Fruit fly (Drosophila melanogaster) whole organism, embryonic: ENCODE data around the gene Mtr3.
A peak's percentile ranks its signal among the peaks of the same experiment; 100 is the strongest.

ENCODE experiments used
- B-H2 ChIP-seq: fragments of 200-800 bp; sonication (Bioruptor generic); optimal IDR thresholded peaks from 2 replicates; lab custom pipeline; 2018; ENCODE audit warnings: missing biosample characterization, mild to moderate bottlenecking, missing genetic modification characterization
- Bgb ChIP-seq: fragments of 200-800 bp; sonication (Bioruptor generic); IDR thresholded peaks from 2 replicates; pipeline ENCODE4 v1.3.6; 2022; ENCODE audit warnings: missing biosample characterization, missing genetic modification characterization; ENCODE audit not compliant: partially characterized antibody
- CG10209 ChIP-seq: fragments of 200-800 bp; sonication (Bioruptor generic); optimal IDR thresholded peaks from 3 replicates; lab custom pipeline; 2017; ENCODE audit warnings: missing biosample characterization, mild to moderate bottlenecking, missing genetic modification characterization, missing genetic modification reagents
- CG11085 ChIP-seq: fragments of 200-800 bp; sonication (Bioruptor generic); IDR thresholded peaks from 2 replicates; pipeline ENCODE4 v1.3.6; 2022; ENCODE audit warnings: missing biosample characterization, missing genetic modification characterization
- CG11695 ChIP-seq: fragments of 200-800 bp; sonication (Bioruptor generic); IDR thresholded peaks from 3 replicates; pipeline ENCODE4 v1.3.6; 2022; ENCODE audit warnings: missing biosample characterization, missing genetic modification characterization
- CG13894 ChIP-seq: fragments of 200-800 bp; sonication (Bioruptor generic); optimal IDR thresholded peaks from 3 replicates; lab custom pipeline; 2018; ENCODE audit warnings: missing biosample characterization, mild to moderate bottlenecking, missing genetic modification characterization, moderate library complexity
- CG14860 ChIP-seq: fragments of 200-800 bp; sonication (Bioruptor generic); IDR thresholded peaks from 3 replicates; pipeline ENCODE4 v1.3.6; 2022; ENCODE audit warnings: missing biosample characterization, missing genetic modification characterization; ENCODE audit not compliant: partially characterized antibody
- CG17328 ChIP-seq: fragments of 200-800 bp; sonication (Bioruptor generic); IDR thresholded peaks from 2 replicates; pipeline ENCODE4 v1.3.6; 2022; ENCODE audit warnings: missing biosample characterization, missing genetic modification characterization
- CG17568 ChIP-seq: fragments of 200-800 bp; sonication (Bioruptor generic); optimal IDR thresholded peaks from 2 replicates; lab custom pipeline; 2018; ENCODE audit warnings: missing biosample characterization, mild to moderate bottlenecking, missing genetic modification characterization, moderate library complexity
- CG2202 ChIP-seq: fragments of 200-800 bp; sonication (Bioruptor generic); optimal IDR thresholded peaks from 2 replicates; lab custom pipeline; 2018; ENCODE audit warnings: missing biosample characterization, mild to moderate bottlenecking, missing genetic modification characterization
- CG3065 ChIP-seq: fragments of 200-800 bp; sonication (Bioruptor generic); optimal IDR thresholded peaks from 2 replicates; lab custom pipeline; 2016; ENCODE audit warnings: missing biosample characterization, missing genetic modification characterization
- CG3281 ChIP-seq: fragments of 200-800 bp; sonication (Bioruptor generic); optimal IDR thresholded peaks from 3 replicates; lab custom pipeline; 2017; ENCODE audit warnings: missing biosample characterization, mild to moderate bottlenecking, missing genetic modification characterization
- CG34376 ChIP-seq: fragments of 200-800 bp; sonication (Bioruptor generic); optimal IDR thresholded peaks from 2 replicates; lab custom pipeline; 2018; ENCODE audit warnings: missing biosample characterization, mild to moderate bottlenecking, missing genetic modification characterization
- CG4360 ChIP-seq: fragments of 200-800 bp; sonication (Bioruptor generic); IDR thresholded peaks from 2 replicates; pipeline ENCODE4 v1.3.6; 2022; ENCODE audit warnings: missing biosample characterization, missing genetic modification characterization
- CG6683 ChIP-seq: fragments of 200-800 bp; sonication (Bioruptor generic); optimal IDR thresholded peaks from 2 replicates; lab custom pipeline; 2017; ENCODE audit warnings: missing biosample characterization, mild to moderate bottlenecking, missing genetic modification characterization, missing genetic modification reagents
- CG8388 ChIP-seq: fragments of 200-800 bp; sonication (Bioruptor generic); optimal IDR thresholded peaks from 2 replicates; lab custom pipeline; 2019; ENCODE audit warnings: missing biosample characterization, mild to moderate bottlenecking, missing genetic modification characterization, moderate library complexity
- CG8478 ChIP-seq: fragments of >200 bp; optimal IDR thresholded peaks from 2 replicates; lab custom pipeline; 2018
- CG9876 ChIP-seq: fragments of 200-800 bp; sonication (Bioruptor generic); optimal IDR thresholded peaks from 2 replicates; lab custom pipeline; 2016; ENCODE audit warnings: missing biosample characterization, missing genetic modification characterization
- D19A ChIP-seq: fragments of 200-800 bp; optimal IDR thresholded peaks from 3 replicates; lab custom pipeline; 2019; ENCODE audit warnings: missing biosample characterization, mild to moderate bottlenecking, missing genetic modification characterization, moderate library complexity
- Kr ChIP-seq: fragments of 200-800 bp; sonication (Bioruptor generic); optimal IDR thresholded peaks from 2 replicates; lab custom pipeline; 2017; ENCODE audit warnings: missing biosample characterization, mild to moderate bottlenecking, missing genetic modification characterization
- Med ChIP-seq: fragments of 200-800 bp; sonication (Bioruptor generic); peaks from one replicate; lab custom pipeline; 2016; ENCODE audit warnings: missing biosample characterization, missing genetic modification characterization, mild to moderate bottlenecking, inconsistent platforms, moderate library complexity
- Opbp ChIP-seq: fragments of 200-800 bp; sonication (Bioruptor generic); IDR thresholded peaks from 3 replicates; pipeline ENCODE4 v1.3.6; 2022; ENCODE audit warnings: missing biosample characterization, missing genetic modification characterization; ENCODE audit not compliant: partially characterized antibody
- ato ChIP-seq: fragments of 200-800 bp; sonication (Bioruptor generic); IDR thresholded peaks from 2 replicates; pipeline ENCODE4 v1.3.6; 2022; ENCODE audit warnings: missing biosample characterization, missing genetic modification characterization; ENCODE audit not compliant: partially characterized antibody
- bigmax ChIP-seq: fragments of 200-800 bp; sonication (Bioruptor generic); optimal IDR thresholded peaks from 2 replicates; lab custom pipeline; 2018; ENCODE audit warnings: missing biosample characterization, mild to moderate bottlenecking, missing genetic modification characterization
- cg ChIP-seq: fragments of 200-800 bp; sonication (Bioruptor generic); optimal IDR thresholded peaks from 3 replicates; lab custom pipeline; 2019; ENCODE audit warnings: missing biosample characterization, mild to moderate bottlenecking, missing genetic modification characterization, moderate library complexity
- chinmo ChIP-seq: fragments of 200-800 bp; sonication (Bioruptor generic); IDR thresholded peaks from 4 replicates; pipeline ENCODE4 v1.3.6; 2022; ENCODE audit warnings: missing biosample characterization, missing genetic modification characterization; ENCODE audit not compliant: partially characterized antibody
- crc ChIP-seq: fragments of 200-800 bp; sonication (Bioruptor generic); optimal IDR thresholded peaks from 2 replicates; lab custom pipeline; 2016; ENCODE audit warnings: missing biosample characterization, missing genetic modification characterization
- cwo ChIP-seq: fragments of 200-800 bp; sonication (Bioruptor generic); optimal IDR thresholded peaks from 3 replicates; lab custom pipeline; 2017; ENCODE audit warnings: missing biosample characterization, missing genetic modification characterization, mild to moderate bottlenecking, moderate library complexity, missing genetic modification reagents
- exex ChIP-seq: fragments of 200-800 bp; sonication (Bioruptor generic); optimal IDR thresholded peaks from 4 replicates; lab custom pipeline; 2018; ENCODE audit warnings: missing biosample characterization, mild to moderate bottlenecking, missing genetic modification characterization, moderate library complexity
- ftz-f1 ChIP-seq: fragments of 200-800 bp; sonication (Bioruptor generic); optimal IDR thresholded peaks from 2 replicates; lab custom pipeline; 2016; ENCODE audit warnings: missing biosample characterization, missing genetic modification characterization
- kah ChIP-seq: fragments of 200-800 bp; sonication (Bioruptor generic); optimal IDR thresholded peaks from 2 replicates; lab custom pipeline; 2018; ENCODE audit warnings: missing biosample characterization, mild to moderate bottlenecking, missing genetic modification characterization
- lola ChIP-seq, 3 experiments: fragments of >200 bp in 2 of 3; fragments of 200-800 bp in 1 of 3; sonication (Bioruptor generic) in 1 of 3; optimal IDR thresholded peaks; 2 replicates each; lab custom pipeline; 2017 to 2019; ENCODE audit warnings: missing biosample characterization in 3 of 3, missing genetic modification characterization in 3 of 3, mild to moderate bottlenecking in 1 of 3, moderate library complexity in 1 of 3
- mirr ChIP-seq: fragments of 200-800 bp; sonication (Bioruptor generic); optimal IDR thresholded peaks from 3 replicates; lab custom pipeline; 2018; ENCODE audit warnings: missing biosample characterization, mild to moderate bottlenecking, missing genetic modification characterization
- pnt ChIP-seq: fragments of 200-800 bp; sonication (Bioruptor generic); optimal IDR thresholded peaks from 3 replicates; lab custom pipeline; 2016; ENCODE audit warnings: missing biosample characterization, missing genetic modification characterization
- sd ChIP-seq: fragments of 200-800 bp; sonication (Bioruptor generic); optimal IDR thresholded peaks from 3 replicates; lab custom pipeline; 2018; ENCODE audit warnings: missing biosample characterization, mild to moderate bottlenecking, missing genetic modification characterization, moderate library complexity
- slou ChIP-seq: fragments of 200-800 bp; sonication (Bioruptor generic); optimal IDR thresholded peaks from 3 replicates; lab custom pipeline; 2016; ENCODE audit warnings: missing biosample characterization, missing genetic modification characterization
- tap ChIP-seq: fragments of 200-800 bp; optimal IDR thresholded peaks from 3 replicates; lab custom pipeline; 2019; ENCODE audit warnings: missing biosample characterization, mild to moderate bottlenecking, missing genetic modification characterization, moderate library complexity
- tll ChIP-seq, 2 experiments: fragments of 200-800 bp in 1 of 2; fragments of >200 bp in 1 of 2; sonication (Bioruptor generic) in 1 of 2; optimal IDR thresholded peaks; 2 replicates each; lab custom pipeline; 2017 to 2019; ENCODE audit warnings: missing biosample characterization in 2 of 2, missing genetic modification characterization in 2 of 2, mild to moderate bottlenecking in 1 of 2, moderate library complexity in 1 of 2
- twi ChIP-seq: fragments of 200-800 bp; optimal IDR thresholded peaks from 2 replicates; lab custom pipeline; 2019; ENCODE audit warnings: missing biosample characterization, mild to moderate bottlenecking, missing genetic modification characterization, moderate library complexity
- zen ChIP-seq: fragments of 200-800 bp; sonication (Bioruptor generic); optimal IDR thresholded peaks from 3 replicates; lab custom pipeline; 2018; ENCODE audit warnings: missing biosample characterization, mild to moderate bottlenecking, missing genetic modification characterization, moderate library complexity

The Mtr3 gene

dm6 chr3L:19898547-19899282, 14.8 kb downstream of the Mtr3 start (continued):
- peak; percentile 45 for TF ChIP-seq CG10209 (GFP tag; lab: Kevin White, UChicago)
- TF ChIP-seq CG2202: peak; percentile 15
- TF ChIP-seq ato (GFP tag; lab: Robert Waterston, UW): peak; percentile 48; the same call in 1 of the 2 replicates
- no peak for TF ChIP-seq crc (GFP tag; lab: Kevin White, UChicago)
- TF ChIP-seq Med (GFP tag; lab: Kevin White, UChicago): peak; percentile 55
- 0 out of 2 replicates have a peak, but pooled peaks have one; percentile 25 for TF ChIP-seq CG17328
- TF ChIP-seq CG8478: no peak
- TF ChIP-seq CG14860 (GFP tag; lab: Robert Waterston, UW): no peak
- TF ChIP-seq lola (GFP tag; optimal IDR thresholded peaks at IDR 0.05; lab: Kevin White, UChicago): peak in 1 of 3 experiments; percentile 74
- TF ChIP-seq CG8388 (GFP tag; lab: Kevin White, UChicago): peak; percentile 52
- no peak for TF ChIP-seq CG9876 (GFP tag; lab: Kevin White, UChicago)
- TF ChIP-seq CG11085 (GFP tag; lab: Robert Waterston, UW): no peak
- TF ChIP-seq, all 482 proteins: peak for 78

- peak; percentile 6 for TF ChIP-seq Kr (GFP tag; lab: Kevin White, UChicago)
- peak; percentile 20 for TF ChIP-seq D19A (tag; lab: Kevin White, UChicago)
- no peak for TF ChIP-seq CG6683
- TF ChIP-seq CG3065: no peak
- TF ChIP-seq pnt (GFP tag; lab: Kevin White, UChicago): no peak
- TF ChIP-seq bigmax: peak; percentile 49
- TF ChIP-seq slou (GFP tag; lab: Kevin White, UChicago): no peak
- TF ChIP-seq kah (GFP tag; lab: Kevin White, UChicago): peak; percentile 3
- 0 out of 2 replicates have a peak, but pooled peaks have one; percentile 29 for TF ChIP-seq Bgb (GFP tag; lab: Robert Waterston, UW)
- TF ChIP-seq CG11695 (GFP tag; lab: Robert Waterston, UW): 0 out of 3 replicates have a peak, but pooled peaks have one; percentile 6
- peak; percentile 71 for TF ChIP-seq cwo (GFP tag; lab: Kevin White, UChicago)
- peak; percentile 18 for TF ChIP-seq exex (tag; lab: Kevin White, UChicago)
- TF ChIP-seq CG13894: peak; percentile 43
- peak; percentile 4 for TF ChIP-seq CG34376 (GFP tag; lab: Kevin White, UChicago)
- TF ChIP-seq mirr (GFP tag; lab: Kevin White, UChicago): peak; percentile 12
- TF ChIP-seq twi (tag; lab: Kevin White, UChicago): peak; percentile 5
- TF ChIP-seq CG17568 (GFP tag; lab: Kevin White, UChicago): peak; percentile 10
- TF ChIP-seq ftz-f1 (GFP tag; lab: Kevin White, UChicago): peak; percentile 20
- TF ChIP-seq cg: peak; percentile 62
- TF ChIP-seq CG3281: peak; percentile 24
- TF ChIP-seq zen (tag; lab: Kevin White, UChicago): peak; percentile 35
- peak; percentile 70; the same call in 1 of the 2 replicates for TF ChIP-seq CG4360 (GFP tag; lab: Robert Waterston, UW)
- TF ChIP-seq tll (GFP tag; optimal IDR thresholded peaks at IDR 0.05; lab: Kevin White, UChicago): peak in 1 of 2 experiments; percentile 73
- peak; percentile 82; the same call in 3 of the 4 replicates for TF ChIP-seq chinmo
- peak; percentile 5 for TF ChIP-seq B-H2 (GFP tag; lab: Kevin White, UChicago)
- peak; percentile 75 for TF ChIP-seq sd (tag; lab: Kevin White, UChicago)
- TF ChIP-seq Opbp (GFP tag; lab: Robert Waterston, UW): no peak
- TF ChIP-seq tap: no peak
These were observed 15.9 kb downstream of the Mtr3 start for dm6 chr3L:19897685-19898009.
